Worm (Caenorhabditis elegans) whole organism, L2 larva: ENCODE results near the gene nasp-1.

Source experiments
- C34F6.9 ChIP-seq: fragments of 150-350 bp; optimal IDR thresholded peaks from 2 replicates; lab custom pipeline; 2014; ENCODE audit warnings: missing biosample characterization, missing genetic modification characterization
- Y55F3AM.14 ChIP-seq: fragments of 200-800 bp; sonication (Bioruptor generic); optimal IDR thresholded peaks from 2 replicates; lab custom pipeline; 2018; ENCODE audit warnings: mild to moderate bottlenecking, missing genetic modification characterization, missing compliant biosample characterization
- ZK546.5 ChIP-seq: sonication (generic microtip); optimal IDR thresholded peaks from 2 replicates; lab custom pipeline; 2017; ENCODE audit warnings: missing biosample characterization, missing genetic modification characterization
- alr-1 ChIP-seq: fragments of 150-350 bp; optimal IDR thresholded peaks from 2 replicates; lab custom pipeline; 2014; ENCODE audit warnings: missing biosample characterization, missing genetic modification characterization
- aly-2 ChIP-seq: fragments of 150-350 bp; optimal IDR thresholded peaks from 2 replicates; lab custom pipeline; 2014; ENCODE audit warnings: missing biosample characterization, missing genetic modification characterization
- ama-1 ChIP-seq: fragments of 150-350 bp; optimal IDR thresholded peaks from 2 replicates; lab custom pipeline; 2018; ENCODE audit warnings: inconsistent platforms
- blmp-1 ChIP-seq: sonication (generic microtip); optimal IDR thresholded peaks from 2 replicates; lab custom pipeline; 2017; ENCODE audit warnings: missing genetic modification characterization, mild to moderate bottlenecking, missing compliant biosample characterization, antibody characterized with exemption, moderate library complexity; ENCODE audit not compliant: insufficient read depth
- ceh-16 ChIP-seq: fragments of 150-350 bp; optimal IDR thresholded peaks from 2 replicates; lab custom pipeline; 2014; ENCODE audit warnings: missing biosample characterization, missing genetic modification characterization
- crh-2 ChIP-seq: sonication (generic microtip); optimal IDR thresholded peaks from 2 replicates; lab custom pipeline; 2017; ENCODE audit warnings: missing biosample characterization, missing genetic modification characterization
- dmd-4 ChIP-seq: sonication (generic microtip); optimal IDR thresholded peaks from 2 replicates; lab custom pipeline; 2017; ENCODE audit warnings: missing biosample characterization, missing genetic modification characterization
- egl-27 ChIP-seq: sonication (generic microtip); optimal IDR thresholded peaks from 3 replicates; lab custom pipeline; 2017; ENCODE audit warnings: missing biosample characterization, missing genetic modification reagents, missing genetic modification characterization
- elt-1 ChIP-seq: fragments of 150-350 bp; optimal IDR thresholded peaks from 2 replicates; lab custom pipeline; 2014; ENCODE audit warnings: missing biosample characterization, missing genetic modification characterization
- elt-3 ChIP-seq: sonication (generic microtip); optimal IDR thresholded peaks from 2 replicates; lab custom pipeline; 2017; ENCODE audit warnings: missing biosample characterization, missing genetic modification characterization
- fos-1 ChIP-seq: fragments of 150-350 bp; optimal IDR thresholded peaks from 2 replicates; lab custom pipeline; 2014; ENCODE audit warnings: missing biosample characterization, missing genetic modification characterization
- lin-11 ChIP-seq: fragments of 150-350 bp; sonication (generic microtip); optimal IDR thresholded peaks from 2 replicates; lab custom pipeline; 2014; ENCODE audit warnings: missing biosample characterization, missing genetic modification characterization, inconsistent platforms, mixed read lengths
- lin-39 ChIP-seq: fragments of 150-350 bp; optimal IDR thresholded peaks from 2 replicates; lab custom pipeline; 2014; ENCODE audit warnings: missing biosample characterization, missing genetic modification reagents, missing genetic modification characterization
- lsy-2 ChIP-seq, 2 experiments: fragments of 150-350 bp in 1 of 2; sonication (generic microtip) in 1 of 2; optimal IDR thresholded peaks; 2 replicates each; lab custom pipeline; 2014 to 2017; ENCODE audit warnings: missing biosample characterization in 2 of 2, missing genetic modification characterization in 2 of 2
- mbf-1 ChIP-seq: sonication (generic microtip); optimal IDR thresholded peaks from 2 replicates; lab custom pipeline; 2017; ENCODE audit warnings: missing biosample characterization, missing genetic modification characterization
- mdl-1 ChIP-seq, 2 experiments: fragments of 150-350 bp in 1 of 2; sonication (generic microtip) in 1 of 2; optimal IDR thresholded peaks; 2 replicates each; lab custom pipeline; 2017; ENCODE audit warnings: missing biosample characterization in 2 of 2, missing genetic modification characterization in 2 of 2
- nhr-129 ChIP-seq: fragments of 150-350 bp; optimal IDR thresholded peaks from 2 replicates; lab custom pipeline; 2014; ENCODE audit warnings: missing biosample characterization, missing genetic modification characterization
- nhr-21 ChIP-seq: fragments of 150-350 bp; optimal IDR thresholded peaks from 2 replicates; lab custom pipeline; 2014; ENCODE audit warnings: missing biosample characterization, missing genetic modification characterization
- nhr-23 ChIP-seq: fragments of 150-350 bp; optimal IDR thresholded peaks from 2 replicates; lab custom pipeline; 2014; ENCODE audit warnings: missing biosample characterization, missing genetic modification reagents, missing genetic modification characterization
- nhr-237 ChIP-seq: fragments of 150-350 bp; optimal IDR thresholded peaks from 2 replicates; lab custom pipeline; 2014; ENCODE audit warnings: missing biosample characterization, missing genetic modification characterization
- nhr-6 ChIP-seq: fragments of 150-350 bp; optimal IDR thresholded peaks from 2 replicates; lab custom pipeline; 2014; ENCODE audit warnings: missing biosample characterization, missing genetic modification characterization
- nhr-77 ChIP-seq: fragments of 150-350 bp; optimal IDR thresholded peaks from 2 replicates; lab custom pipeline; 2014; ENCODE audit warnings: missing biosample characterization, missing genetic modification characterization
- peb-1 ChIP-seq: fragments of 150-350 bp; optimal IDR thresholded peaks from 2 replicates; lab custom pipeline; 2014; ENCODE audit warnings: missing biosample characterization, missing genetic modification characterization
- sem-4 ChIP-seq: fragments of 150-350 bp; optimal IDR thresholded peaks from 2 replicates; lab custom pipeline; 2014; ENCODE audit warnings: missing biosample characterization, missing genetic modification reagents, missing genetic modification characterization
- skn-1 ChIP-seq: sonication (generic microtip); optimal IDR thresholded peaks from 2 replicates; lab custom pipeline; 2017; ENCODE audit warnings: missing biosample characterization, missing genetic modification characterization
- sma-3 ChIP-seq: sonication (generic microtip); optimal IDR thresholded peaks from 2 replicates; lab custom pipeline; 2016; ENCODE audit warnings: missing genetic modification reagents, missing genetic modification characterization, missing compliant biosample characterization
- sma-9 ChIP-seq, 2 experiments: fragments of 150-350 bp in 1 of 2; sonication (generic microtip) in 1 of 2; optimal IDR thresholded peaks; 2 replicates each; lab custom pipeline; 2014 to 2016; ENCODE audit warnings: missing genetic modification characterization in 2 of 2, mild to moderate bottlenecking in 1 of 2, missing biosample characterization in 1 of 2, missing compliant biosample characterization in 1 of 2, missing genetic modification reagents in 1 of 2, moderate library complexity in 1 of 2
- unc-55 ChIP-seq: fragments of 150-350 bp; sonication (generic microtip); optimal IDR thresholded peaks from 3 replicates; lab custom pipeline; 2014; ENCODE audit warnings: missing biosample characterization, missing genetic modification reagents, missing genetic modification characterization
- unc-62 ChIP-seq: fragments of 150-350 bp; optimal IDR thresholded peaks from 2 replicates; lab custom pipeline; 2014; ENCODE audit warnings: missing biosample characterization, missing genetic modification reagents, missing genetic modification characterization
- zag-1 ChIP-seq: fragments of 150-350 bp; optimal IDR thresholded peaks from 2 replicates; lab custom pipeline; 2014; ENCODE audit warnings: missing biosample characterization, missing genetic modification characterization
- ztf-1 ChIP-seq: fragments of 200-800 bp; sonication (Bioruptor generic); conservative IDR thresholded peaks from 2 replicates; pipeline ENCODE4 v1.3.6; 2022; ENCODE audit warnings: missing genetic modification characterization, missing compliant biosample characterization
- ztf-4 ChIP-seq: fragments of 150-350 bp; optimal IDR thresholded peaks from 2 replicates; lab custom pipeline; 2014; ENCODE audit warnings: missing biosample characterization, missing genetic modification characterization

nasp-1 gene

ce11 chrII:11088137-11088536, 18.3 kb upstream of the nasp-1 start:
- TF ChIP-seq nhr-77 (tag; lab: Kevin White, UChicago) = no peak
- TF ChIP-seq unc-55 (GFP tag; lab: Kevin White, UChicago) = no peak
- no peak for TF ChIP-seq Y55F3AM.14 (GFP tag; lab: Kevin White, UChicago)
- no peak for TF ChIP-seq nhr-6 (tag; lab: Kevin White, UChicago)
- TF ChIP-seq peb-1 (tag; lab: Kevin White, UChicago) = no peak

DNA sequence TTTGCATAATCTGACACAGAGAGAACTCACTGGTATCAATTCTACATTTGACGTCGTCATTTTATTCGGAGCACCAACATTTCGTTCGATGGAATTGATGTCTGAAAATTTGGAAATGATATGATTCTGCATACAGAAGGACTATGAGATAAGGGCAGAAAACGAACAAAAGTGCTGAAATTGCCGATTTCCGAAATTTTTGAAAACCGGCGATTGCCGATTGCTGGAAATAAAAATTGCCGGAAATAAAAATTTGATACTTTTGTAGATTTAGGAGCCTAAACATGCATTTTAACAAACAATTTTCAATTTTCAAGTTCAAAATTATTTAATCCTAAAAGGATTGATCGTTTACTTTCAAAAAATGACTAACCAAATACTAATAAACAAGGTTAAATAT, 17.1 kb upstream of the nasp-1 start, which contains the start of gene unc-53:
Gene unc-53, minus strand, starts transcription at position 101 of the 400 bp plus-strand sequence.
- TF ChIP-seq lsy-2 (tag; optimal IDR thresholded peaks at IDR 0.05; lab: Kevin White, UChicago) = no peak
- no peak for TF ChIP-seq lin-11 (tag; lab: Kevin White, UChicago)
- TF ChIP-seq ztf-1 (GFP tag; lab: Robert Waterston, UW) = no peak
- TF ChIP-seq nhr-129 = no peak
- TF ChIP-seq mbf-1 (tag; lab: Kevin White, UChicago) = no peak
- TF ChIP-seq zag-1 = no peak
- TF ChIP-seq nhr-21 (tag; lab: Kevin White, UChicago) = no peak
- no peak for TF ChIP-seq lin-39 (tag; lab: Kevin White, UChicago)
- TF ChIP-seq sma-9 (GFP tag; optimal IDR thresholded peaks at IDR 0.05; lab: Kevin White, UChicago) = no peak
- no peak for TF ChIP-seq sma-9 (tag; optimal IDR thresholded peaks at IDR 0.05; lab: Kevin White, UChicago)
- TF ChIP-seq mdl-1 (tag; optimal IDR thresholded peaks at IDR 0.05; lab: Kevin White, UChicago) = no peak
- no peak for TF ChIP-seq elt-1 (tag; lab: Kevin White, UChicago)

ce11 chrII:11091577-11091976, 14.8 kb upstream of the nasp-1 start:
- TF ChIP-seq skn-1 (no peak), dmd-4 (tag; lab: Kevin White, UChicago) (no peak), C34F6.9 (tag; lab: Kevin White, UChicago) (no peak), nhr-129 (no peak)

- TF ChIP-seq ztf-4 (no peak), ceh-16 (no peak), fos-1 (tag; lab: Kevin White, UChicago) (no peak), blmp-1 (no peak), Y55F3AM.14 (GFP tag; lab: Kevin White, UChicago) (no peak), elt-3 (tag; lab: Kevin White, UChicago) (no peak), lsy-2 (tag; optimal IDR thresholded peaks at IDR 0.05; lab: Kevin White, UChicago) (no peak), nhr-23 (tag; lab: Kevin White, UChicago) (no peak)
These were observed 14.0 kb upstream of the nasp-1 start, which contains the start of gene rpl-42 for ce11 chrII:11092413-11092812. Gene rpl-42, plus strand, starts transcription at chrII:11092713.

DNA sequence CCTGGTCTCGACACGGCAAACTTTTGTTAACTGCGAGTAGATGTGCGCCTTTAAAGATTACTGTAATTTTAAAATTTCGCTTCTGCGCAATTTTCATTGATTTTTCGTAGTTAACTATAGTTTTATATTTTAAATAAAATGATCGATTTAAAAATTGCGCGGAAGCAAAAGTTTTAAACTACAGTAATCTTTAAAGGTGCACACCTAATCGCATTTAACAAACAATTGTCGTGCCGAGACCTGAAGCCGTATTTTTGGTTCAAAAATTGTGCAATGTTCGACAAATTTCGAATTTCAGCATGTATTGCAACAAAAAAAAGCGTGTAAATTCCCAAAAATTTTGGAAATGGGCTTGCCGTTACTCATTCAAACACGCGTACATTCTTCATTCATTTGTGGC, 12.0 kb upstream of the nasp-1 start:
- TF ChIP-seq nhr-6 (tag; lab: Kevin White, UChicago) = no peak
- no peak for TF ChIP-seq aly-2 (tag; lab: Kevin White, UChicago)
- TF ChIP-seq, all 48 proteins: peak for 0

- TF ChIP-seq lin-11 (tag; lab: Kevin White, UChicago) (no peak), sma-9 (GFP tag; optimal IDR thresholded peaks at IDR 0.05; lab: Kevin White, UChicago) (no peak), sma-9 (tag; optimal IDR thresholded peaks at IDR 0.05; lab: Kevin White, UChicago) (no peak), ztf-1 (GFP tag; lab: Robert Waterston, UW) (no peak), sma-3 (GFP tag; lab: Kevin White, UChicago) (no peak), ama-1 (lab: Kevin White, UChicago) (no peak), crh-2 (tag; lab: Kevin White, UChicago) (no peak), C34F6.9 (tag; lab: Kevin White, UChicago) (no peak), nhr-77 (tag; lab: Kevin White, UChicago) (no peak), nhr-21 (tag; lab: Kevin White, UChicago) (no peak), lin-39 (tag; lab: Kevin White, UChicago) (no peak), egl-27 (no peak), mbf-1 (tag; lab: Kevin White, UChicago) (no peak), unc-62 (no peak), ZK546.5 (tag; lab: Kevin White, UChicago) (no peak), elt-1 (tag; lab: Kevin White, UChicago) (no peak), nhr-237 (tag; lab: Kevin White, UChicago) (no peak), alr-1 (tag; lab: Kevin White, UChicago) (no peak), sem-4 (no peak)
These were observed 10.2 kb upstream of the nasp-1 start, which contains the start of gene nbs-1 for ce11 chrII:11096233-11096632. Gene nbs-1, minus strand, starts transcription at chrII:11096478.
